Worm (Caenorhabditis elegans) whole organism, late embryonic: ENCODE results near the gene H04D03.2.
A peak's percentile ranks its signal among the peaks of the same experiment; 100 is the strongest.
"Not testable (repeated sequence)": the region's sequence is repeated elsewhere in the genome, so short reads cannot be mapped to it uniquely, and the experiment has no call there.

Source experiments
- C08G9.2 ChIP-seq: sonication (generic microtip); optimal IDR thresholded peaks from 2 replicates; lab custom pipeline; 2016; ENCODE audit warnings: mild to moderate bottlenecking, missing genetic modification characterization, moderate library complexity, missing compliant biosample characterization
- F13H6.1 ChIP-seq: sonication (generic microtip); optimal IDR thresholded peaks from 2 replicates; lab custom pipeline; 2016; ENCODE audit warnings: missing genetic modification characterization, missing compliant biosample characterization
- K02D7.2 ChIP-seq: sonication (generic microtip); optimal IDR thresholded peaks from 2 replicates; lab custom pipeline; 2017; ENCODE audit warnings: mild to moderate bottlenecking, missing genetic modification characterization, missing compliant biosample characterization
- K09A11.1 ChIP-seq: sonication (generic microtip); optimal IDR thresholded peaks from 2 replicates; lab custom pipeline; 2017; ENCODE audit warnings: antibody characterized with exemption, mild to moderate bottlenecking, missing genetic modification characterization, missing compliant biosample characterization; ENCODE audit not compliant: insufficient read depth
- Y22D7AL.16 ChIP-seq: sonication (generic microtip); optimal IDR thresholded peaks from 2 replicates; lab custom pipeline; 2016; ENCODE audit warnings: missing genetic modification characterization, missing compliant biosample characterization
- ama-1 ChIP-seq: fragments of 150-350 bp; optimal IDR thresholded peaks from 2 replicates; lab custom pipeline; 2014
- ceh-14 ChIP-seq: sonication (generic microtip); optimal IDR thresholded peaks from 2 replicates; lab custom pipeline; 2016; ENCODE audit warnings: missing genotype, missing genetic modification characterization, missing compliant biosample characterization
- ceh-18 ChIP-seq: sonication (generic microtip); optimal IDR thresholded peaks from 2 replicates; lab custom pipeline; 2016; ENCODE audit warnings: missing genetic modification characterization, missing compliant biosample characterization
- ceh-22 ChIP-seq: sonication (generic microtip); optimal IDR thresholded peaks from 2 replicates; lab custom pipeline; 2017; ENCODE audit warnings: missing biosample characterization, missing genetic modification characterization
- ceh-24 ChIP-seq: sonication (generic microtip); optimal IDR thresholded peaks from 2 replicates; lab custom pipeline; 2016; ENCODE audit warnings: mild to moderate bottlenecking, missing genetic modification characterization, missing compliant biosample characterization
- ceh-31 ChIP-seq: sonication (generic microtip); optimal IDR thresholded peaks from 2 replicates; lab custom pipeline; 2016; ENCODE audit warnings: missing genetic modification characterization, missing compliant biosample characterization
- ceh-34 ChIP-seq: sonication (generic microtip); optimal IDR thresholded peaks from 2 replicates; lab custom pipeline; 2016; ENCODE audit warnings: mild to moderate bottlenecking, missing genetic modification characterization, missing compliant biosample characterization
- ceh-45 ChIP-seq: fragments of 200-800 bp; sonication (Bioruptor generic); IDR thresholded peaks from 2 replicates; pipeline ENCODE4 v1.3.6; 2022; ENCODE audit warnings: missing genetic modification reagents, missing genetic modification characterization, missing compliant biosample characterization
- ceh-48 ChIP-seq: sonication (generic microtip); optimal IDR thresholded peaks from 2 replicates; lab custom pipeline; 2016; ENCODE audit warnings: missing genetic modification characterization, inconsistent platforms, missing compliant biosample characterization
- ceh-9 ChIP-seq: sonication (generic microtip); optimal IDR thresholded peaks from 2 replicates; lab custom pipeline; 2016; ENCODE audit warnings: mild to moderate bottlenecking, missing genetic modification characterization, inconsistent platforms, missing compliant biosample characterization
- elt-2 ChIP-seq: sonication (generic microtip); optimal IDR thresholded peaks from 2 replicates; lab custom pipeline; 2016; ENCODE audit warnings: missing genetic modification reagents, missing genetic modification characterization, missing compliant biosample characterization
- fax-1 ChIP-seq: sonication (generic microtip); optimal IDR thresholded peaks from 2 replicates; lab custom pipeline; 2016; ENCODE audit warnings: missing genotype, missing genetic modification characterization, missing compliant biosample characterization
- fkh-6 ChIP-seq: sonication (generic microtip); optimal IDR thresholded peaks from 2 replicates; lab custom pipeline; 2016; ENCODE audit warnings: missing genetic modification characterization, missing compliant biosample characterization
- hlh-13 ChIP-seq: fragments of 200-800 bp; sonication (Bioruptor generic); optimal IDR thresholded peaks from 2 replicates; lab custom pipeline; 2018; ENCODE audit warnings: mild to moderate bottlenecking, missing genetic modification characterization, missing compliant biosample characterization
- hlh-15 ChIP-seq: sonication (generic microtip); optimal IDR thresholded peaks from 2 replicates; lab custom pipeline; 2016; ENCODE audit warnings: missing genetic modification characterization, missing compliant biosample characterization
- lim-6 ChIP-seq: sonication (generic microtip); optimal IDR thresholded peaks from 2 replicates; lab custom pipeline; 2016; ENCODE audit warnings: missing genetic modification characterization, missing compliant biosample characterization
- madf-2 ChIP-seq: sonication (generic microtip); optimal IDR thresholded peaks from 2 replicates; lab custom pipeline; 2017; ENCODE audit warnings: missing genetic modification characterization, missing compliant biosample characterization
- nfya-1 ChIP-seq: sonication (generic microtip); optimal IDR thresholded peaks from 2 replicates; lab custom pipeline; 2017; ENCODE audit warnings: missing genetic modification characterization, mild to moderate bottlenecking, missing compliant biosample characterization, antibody characterized with exemption, moderate library complexity
- nhr-11 ChIP-seq: fragments of 150-350 bp; optimal IDR thresholded peaks from 2 replicates; lab custom pipeline; 2014; ENCODE audit warnings: missing biosample characterization, missing genetic modification characterization
- nhr-232 ChIP-seq: sonication (generic microtip); optimal IDR thresholded peaks from 2 replicates; lab custom pipeline; 2016; ENCODE audit warnings: missing genetic modification characterization, missing compliant biosample characterization
- pag-3 ChIP-seq: sonication (generic microtip); optimal IDR thresholded peaks from 2 replicates; lab custom pipeline; 2016; ENCODE audit warnings: missing compliant biosample characterization, missing genetic modification characterization, borderline replicate concordance
- pax-1 ChIP-seq: fragments of 150-350 bp; optimal IDR thresholded peaks from 2 replicates; lab custom pipeline; 2014; ENCODE audit warnings: missing biosample characterization, missing genetic modification characterization
- pqm-1 ChIP-seq: sonication (generic microtip); optimal IDR thresholded peaks from 2 replicates; lab custom pipeline; 2016; ENCODE audit warnings: missing genetic modification characterization, missing compliant biosample characterization
- ref-2 ChIP-seq: sonication (generic microtip); optimal IDR thresholded peaks from 2 replicates; lab custom pipeline; 2016; ENCODE audit warnings: missing genetic modification characterization, missing compliant biosample characterization
- sdc-2 ChIP-seq: sonication (generic microtip); optimal IDR thresholded peaks from 2 replicates; lab custom pipeline; 2016; ENCODE audit warnings: missing genotype, missing genetic modification characterization, missing compliant biosample characterization
- sox-2 ChIP-seq: fragments of 200-800 bp; sonication (Bioruptor generic); IDR thresholded peaks from 2 replicates; pipeline ENCODE4 v1.3.6; 2022; ENCODE audit warnings: missing genetic modification reagents, missing genetic modification characterization, missing compliant biosample characterization
- tbx-2 ChIP-seq: sonication (generic microtip); optimal IDR thresholded peaks from 2 replicates; lab custom pipeline; 2016; ENCODE audit warnings: missing genetic modification characterization, missing compliant biosample characterization
- unc-3 ChIP-seq, 2 experiments: fragments of 200-800 bp in 1 of 2; sonication (Bioruptor generic) in 1 of 2; sonication (generic microtip) in 1 of 2; conservative IDR thresholded peaks in 1 of 2; optimal IDR thresholded peaks in 1 of 2; 2 replicates each; pipeline versions ENCODE4 v1.3.6 to Lab custom; 2016 to 2022; ENCODE audit warnings: missing compliant biosample characterization in 2 of 2, missing genetic modification characterization in 2 of 2, missing genetic modification reagents in 1 of 2
- unc-42 ChIP-seq: sonication (generic microtip); optimal IDR thresholded peaks from 2 replicates; lab custom pipeline; 2016; ENCODE audit warnings: missing genotype, missing genetic modification characterization, missing compliant biosample characterization
- unc-55 ChIP-seq: sonication (generic microtip); optimal IDR thresholded peaks from 2 replicates; lab custom pipeline; 2017; ENCODE audit warnings: missing biosample characterization, missing genetic modification reagents, missing genetic modification characterization
- unc-86 ChIP-seq: sonication (generic microtip); optimal IDR thresholded peaks from 2 replicates; lab custom pipeline; 2016; ENCODE audit warnings: missing genetic modification characterization, missing compliant biosample characterization
- zip-5 ChIP-seq: sonication (generic microtip); optimal IDR thresholded peaks from 2 replicates; lab custom pipeline; 2016; ENCODE audit warnings: missing genetic modification characterization, missing compliant biosample characterization
- ztf-16 ChIP-seq: sonication (generic microtip); optimal IDR thresholded peaks from 2 replicates; lab custom pipeline; 2017; ENCODE audit warnings: missing genetic modification characterization, missing compliant biosample characterization

The H04D03.2 gene

DNA sequence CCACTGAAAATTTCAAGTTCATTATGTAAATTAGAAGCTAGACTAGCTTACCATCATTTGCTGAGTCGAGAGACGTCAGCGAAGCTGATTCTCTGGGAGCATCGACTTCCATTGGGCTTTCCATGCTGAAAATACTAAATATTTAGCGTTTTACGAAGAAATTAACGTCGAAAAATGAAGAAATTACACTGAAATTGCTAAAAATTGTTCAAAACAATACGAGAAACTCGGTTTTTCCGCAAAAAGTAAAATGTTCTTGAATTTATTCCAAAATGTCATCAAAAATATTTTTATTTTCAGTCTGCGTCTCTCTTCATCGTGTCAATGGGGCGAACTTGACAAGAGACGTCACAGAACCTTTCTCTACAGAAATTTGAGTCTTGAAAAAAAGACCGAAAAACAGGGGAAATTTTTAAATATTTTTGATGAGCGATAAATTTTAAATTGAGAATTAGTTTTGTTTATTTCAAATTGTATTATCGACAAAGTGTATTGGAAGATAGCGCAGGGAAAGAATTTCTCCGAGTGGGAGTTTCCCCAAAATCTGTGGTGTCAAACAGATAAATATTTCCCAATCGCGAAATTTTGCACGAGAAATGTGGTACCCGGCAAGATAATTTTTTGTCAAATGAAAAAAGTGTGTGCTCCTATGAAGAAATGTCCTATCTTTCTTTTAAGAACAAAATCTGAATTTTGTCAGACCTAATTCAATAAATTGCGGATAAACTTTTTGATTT, 18.4 kb upstream of the H04D03.2 start, which contains the start of gene ecps-1 (continued):
- peak; percentile 88 for TF ChIP-seq fax-1 (tag; lab: Kevin White, UChicago)
- no peak for TF ChIP-seq sox-2 (GFP tag; lab: Robert Waterston, UW)
- TF ChIP-seq fkh-6 (tag; lab: Kevin White, UChicago): peak; percentile 39
- 0 out of 2 replicates have a peak, but pooled peaks have one; percentile 32 for TF ChIP-seq ceh-45 (GFP tag; lab: Robert Waterston, UW)
- TF ChIP-seq zip-5 (tag; lab: Kevin White, UChicago): peak; percentile 89

DNA sequence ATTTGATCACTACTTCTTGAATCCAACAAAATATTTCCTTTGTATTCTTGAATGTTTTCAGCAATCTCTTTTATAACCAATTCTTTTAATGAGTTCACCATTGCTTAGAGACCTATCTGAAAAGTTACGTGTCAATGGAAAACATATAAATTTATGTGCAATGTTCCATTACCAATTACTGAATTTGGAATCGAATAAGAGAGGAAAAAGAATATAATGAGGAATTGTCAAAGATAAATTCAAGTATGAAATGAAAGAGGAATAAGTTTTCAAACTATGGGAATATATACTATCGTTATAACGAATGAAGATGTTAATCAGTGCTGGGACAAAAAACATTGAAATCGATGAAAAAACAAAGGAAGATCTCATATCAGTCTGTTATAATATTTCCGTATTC, 8.8 kb upstream of the H04D03.2 start, which contains the start of gene H04D03.4:
TSS of gene H04D03.4 (minus strand) at position 101 of the 400 bp plus-strand sequence.
- TF ChIP-seq ref-2: no peak
- TF ChIP-seq ceh-9: no peak
- TF ChIP-seq sdc-2 (tag; lab: Kevin White, UChicago): no peak
- TF ChIP-seq elt-2 (tag; lab: Kevin White, UChicago): no peak
- TF ChIP-seq nhr-11: no peak
- no peak for TF ChIP-seq K02D7.2 (tag; lab: Kevin White, UChicago)
- no peak for TF ChIP-seq hlh-13 (GFP tag; lab: Kevin White, UChicago)
- no peak for TF ChIP-seq Y22D7AL.16 (tag; lab: Kevin White, UChicago)
- no peak for TF ChIP-seq ama-1 (lab: Kevin White, UChicago)
- TF ChIP-seq unc-86 (tag; lab: Kevin White, UChicago): no peak
- no peak for TF ChIP-seq K09A11.1 (tag; lab: Kevin White, UChicago)
- TF ChIP-seq nhr-232 (tag; lab: Kevin White, UChicago): no peak
- TF ChIP-seq pax-1 (tag; lab: Kevin White, UChicago): no peak
- no peak for TF ChIP-seq pag-3 (tag; lab: Kevin White, UChicago)
- TF ChIP-seq ceh-48: no peak
- TF ChIP-seq ceh-24: no peak

DNA sequence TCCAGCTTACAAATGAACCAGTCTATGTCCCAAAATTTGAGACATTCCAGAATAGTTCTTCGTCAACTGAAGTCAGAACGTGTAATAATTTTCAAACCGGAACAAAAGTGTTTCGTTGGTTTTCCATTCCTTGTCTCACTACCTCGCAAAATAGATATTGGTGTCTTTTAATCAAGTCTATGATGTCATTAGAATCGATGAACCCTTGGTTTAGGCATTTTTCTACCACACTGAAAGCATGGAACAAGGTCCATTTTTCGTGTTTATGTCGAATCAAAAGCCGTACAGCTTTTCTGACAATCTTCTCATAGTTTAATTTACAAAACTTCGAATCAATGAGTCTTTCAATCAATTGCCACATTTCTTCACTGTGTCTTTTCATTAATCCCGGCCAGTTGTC, 4.5 kb upstream of the H04D03.2 start, which contains the start of gene H04D03.7:
TSS of gene H04D03.7 (minus strand) at position 101 of the 400 bp plus-strand sequence.
- no peak for TF ChIP-seq madf-2 (tag; lab: Kevin White, UChicago)
- TF ChIP-seq unc-55 (GFP tag; lab: Kevin White, UChicago): no peak
- no peak for TF ChIP-seq pag-3 (tag; lab: Kevin White, UChicago)
- no peak for TF ChIP-seq nhr-11
- no peak for TF ChIP-seq hlh-15 (tag; lab: Kevin White, UChicago)
- no peak for TF ChIP-seq ztf-16 (tag; lab: Kevin White, UChicago)

DNA sequence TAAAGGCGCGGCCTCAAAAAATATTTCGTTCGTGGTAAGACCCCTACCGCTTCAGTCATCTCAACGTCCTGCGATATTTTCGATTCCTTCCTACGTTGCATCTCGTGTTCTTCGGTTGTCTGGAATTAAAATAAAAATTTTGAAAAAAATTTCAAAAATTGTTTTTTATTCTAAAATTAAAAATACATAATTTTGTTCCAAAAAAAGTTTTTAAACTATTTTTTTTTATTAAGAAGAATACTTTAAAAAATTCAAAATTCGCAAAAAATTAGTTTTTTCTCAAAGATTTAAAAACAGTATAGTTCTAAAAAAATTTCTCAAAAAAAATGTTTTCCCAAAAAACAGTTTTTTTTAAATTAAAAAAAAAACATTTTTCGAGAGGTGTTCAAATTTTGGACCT, 3.4 kb downstream of the H04D03.2 start, which contains the start of gene H04D03.6:
TSS of gene H04D03.6 (minus strand) at position 101 of the 400 bp plus-strand sequence.
- TF ChIP-seq ceh-9, nhr-11, ceh-22: not testable (repeated sequence)

DNA sequence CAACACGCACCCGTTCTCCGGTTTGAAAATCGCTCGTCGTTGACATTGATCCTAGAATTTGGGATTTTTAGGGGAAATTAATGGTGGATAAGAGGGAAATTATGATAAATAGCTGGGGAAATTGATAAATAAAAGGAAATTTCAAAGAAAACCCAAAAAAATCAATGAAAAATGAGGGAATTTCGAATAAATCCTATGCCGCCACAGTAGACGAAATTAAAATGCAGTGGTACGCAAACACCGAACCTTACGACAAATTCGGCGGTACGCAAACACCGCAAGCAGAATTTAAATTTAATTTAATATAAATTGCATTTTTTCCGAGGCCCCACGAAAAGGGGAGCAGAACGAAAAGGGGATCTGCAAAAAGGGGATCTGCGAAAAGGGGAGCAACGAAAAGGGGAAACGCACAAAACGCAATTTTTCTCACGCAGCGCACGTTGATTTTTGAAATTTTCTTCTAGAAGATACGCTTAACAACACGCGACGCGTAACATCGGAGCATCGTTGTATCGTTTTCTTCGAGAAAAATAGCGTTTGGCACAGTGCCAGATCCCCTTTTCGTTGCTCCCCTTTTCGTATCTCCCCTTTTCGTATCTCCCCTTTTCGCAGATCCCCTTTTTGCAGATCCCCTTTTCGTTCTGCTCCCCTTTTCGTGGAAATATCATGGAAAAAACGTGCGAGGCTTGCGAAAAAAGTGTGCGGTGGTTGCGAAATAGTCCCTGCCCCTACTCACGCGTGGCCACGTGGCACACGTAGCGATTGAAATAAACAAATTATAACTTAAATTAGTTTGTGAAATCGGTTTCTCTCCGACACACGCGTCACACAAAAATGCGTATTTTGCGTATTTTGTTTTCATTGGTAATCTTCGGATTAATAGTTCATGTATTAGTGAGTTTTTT, 6.0 kb downstream of the H04D03.2 start, which contains the start of the genes smrd-1 and enu-3.1:
TSS of gene smrd-1 (minus strand) at position 51 of the 905 bp plus-strand sequence.
TSS of gene enu-3.1 (plus strand) at position 339 of the 905 bp plus-strand sequence.
- TF ChIP-seq ceh-34 (tag; lab: Kevin White, UChicago): peak; percentile 50
- TF ChIP-seq ceh-18 (tag; lab: Kevin White, UChicago): peak; percentile 40
- TF ChIP-seq lim-6: peak; percentile 83
- TF ChIP-seq tbx-2: peak; percentile 58
- peak; percentile 87 for TF ChIP-seq ceh-31 (tag; lab: Kevin White, UChicago)
- TF ChIP-seq fax-1 (tag; lab: Kevin White, UChicago): peak; percentile 31
- TF ChIP-seq unc-86 (tag; lab: Kevin White, UChicago): peak; percentile 23
- TF ChIP-seq elt-2 (tag; lab: Kevin White, UChicago): peak; percentile 14
- peak; percentile 99 for TF ChIP-seq unc-42
- TF ChIP-seq unc-3 (GFP tag; conservative IDR thresholded peaks at IDR 0.05; lab: Robert Waterston, UW): 0 out of 2 replicates have a peak, but pooled peaks have one; percentile 15
- not testable (repeated sequence) for TF ChIP-seq unc-3 (tag; optimal IDR thresholded peaks at IDR 0.05; lab: Kevin White, UChicago)
- peak; percentile 40 for TF ChIP-seq C08G9.2
- peak; percentile 48 for TF ChIP-seq pqm-1 (tag; lab: Kevin White, UChicago)
- peak; percentile 49 for TF ChIP-seq F13H6.1 (tag; lab: Kevin White, UChicago)
- TF ChIP-seq ceh-14 (tag; lab: Kevin White, UChicago): peak; percentile 97
- TF ChIP-seq nfya-1 (tag; lab: Kevin White, UChicago): peak; percentile 4
- peak; percentile 36 for TF ChIP-seq ref-2
